Fruit fly (Drosophila melanogaster): ENCODE results near the gene CG4496.

Gene CG4496

dm6 chr2L:7154861-7155594 is 34.8 kb downstream of the CG4496 start (continued):
- TF ChIP-seq hkb (optimal IDR thresholded peaks at IDR 0.05) = no peak
- 0 out of 2 replicates have a peak, but pooled peaks have one; percentile 43 for TF ChIP-seq hkb (GFP tag; IDR thresholded peaks at IDR 0.05)
- TF ChIP-seq tap (tag; optimal IDR thresholded peaks at IDR 0.05) = peak; percentile 30
- peak; percentile 49 for TF ChIP-seq phol (tag; optimal IDR thresholded peaks at IDR 0.05)
- TF ChIP-seq Hsf (GFP tag; optimal IDR thresholded peaks at IDR 0.05) = peak; percentile 27
- 0 out of 3 replicates have a peak, but pooled peaks have one; percentile 43 for TF ChIP-seq CG34422 (GFP tag; IDR thresholded peaks at IDR 0.05)
- TF ChIP-seq CG17829 (tag; optimal IDR thresholded peaks at IDR 0.05) = no peak
- TF ChIP-seq tup (GFP tag; optimal IDR thresholded peaks at IDR 0.05) = no peak
- TF ChIP-seq CG4854 (GFP tag; optimal IDR thresholded peaks at IDR 0.05) = no peak
- TF ChIP-seq Eip74EF (GFP tag; optimal IDR thresholded peaks at IDR 0.05) = no peak
- TF ChIP-seq CG18599 (GFP tag; optimal IDR thresholded peaks at IDR 0.05) = peak; percentile 23
- peak; percentile 63 for TF ChIP-seq CG11504 (tag; optimal IDR thresholded peaks at IDR 0.05)
- peak; percentile 45 for TF ChIP-seq Sox102F (GFP tag; optimal IDR thresholded peaks at IDR 0.05)
- peak; percentile 72 for TF ChIP-seq sug (tag; optimal IDR thresholded peaks at IDR 0.05)
- TF ChIP-seq grau (tag; optimal IDR thresholded peaks at IDR 0.05) = peak; percentile 20
- TF ChIP-seq bsh (GFP tag; optimal IDR thresholded peaks at IDR 0.05) = peak in 1 of 2 experiments; percentile 52
- no peak for TF ChIP-seq CG7556 (GFP tag; optimal IDR thresholded peaks at IDR 0.05)
- TF ChIP-seq CG18619 (GFP tag; optimal IDR thresholded peaks at IDR 0.05) = peak; percentile 9
- peak; percentile 75 for TF ChIP-seq CG1603 (tag; optimal IDR thresholded peaks at IDR 0.05)
- peak; percentile 1 for TF ChIP-seq CG1529 (GFP tag; optimal IDR thresholded peaks at IDR 0.05)
- no peak for TF ChIP-seq CG10274 (GFP tag; optimal IDR thresholded peaks at IDR 0.05)
- no peak for TF ChIP-seq CG12299 (tag; optimal IDR thresholded peaks at IDR 0.05)
- no peak for TF ChIP-seq unc-4 (GFP tag; IDR thresholded peaks at IDR 0.05; ENCODE audit: partially characterized antibody)
- peak; percentile 44 for TF ChIP-seq CG12769 (tag; optimal IDR thresholded peaks at IDR 0.05)
- peak; percentile 20 for TF ChIP-seq PHDP (tag; optimal IDR thresholded peaks at IDR 0.05)
- peak in 1 of 2 experiments; percentile 53 for TF ChIP-seq Hr51 (GFP tag; optimal IDR thresholded peaks at IDR 0.05)
- no peak for TF ChIP-seq Neu2 (GFP tag; optimal IDR thresholded peaks at IDR 0.05; ENCODE audit: borderline replicate concordance)
- no peak for TF ChIP-seq chn (GFP tag; optimal IDR thresholded peaks at IDR 0.05)
- TF ChIP-seq Blimp-1 (GFP tag; optimal IDR thresholded peaks at IDR 0.05) = peak; percentile 76
- TF ChIP-seq CG4424 (GFP tag; optimal IDR thresholded peaks at IDR 0.05) = peak; percentile 21
- peak; percentile 37 for TF ChIP-seq Oli (tag; optimal IDR thresholded peaks at IDR 0.05)
- TF ChIP-seq lilli (GFP tag; optimal IDR thresholded peaks at IDR 0.05) = peak; percentile 22
- peak; percentile 0 for TF ChIP-seq ems (GFP tag; optimal IDR thresholded peaks at IDR 0.05)
- no peak for TF ChIP-seq croc (GFP tag; conservative IDR thresholded peaks at IDR 0.05)
- no peak for TF ChIP-seq CG7987 (GFP tag; optimal IDR thresholded peaks at IDR 0.05)
- peak; percentile 19 for TF ChIP-seq pnt (GFP tag; optimal IDR thresholded peaks at IDR 0.05)
- TF ChIP-seq CG11456 (GFP tag; IDR thresholded peaks at IDR 0.05) = peak; percentile 54; the same call in 1 of the 3 replicates
- TF ChIP-seq Xrp1 (GFP tag; IDR thresholded peaks at IDR 0.05) = peak; percentile 33; the same call in 1 of the 2 replicates
- no peak for TF ChIP-seq CG8944 (GFP tag; optimal IDR thresholded peaks at IDR 0.05)
- TF ChIP-seq CG17359 (tag; optimal IDR thresholded peaks at IDR 0.05) = peak; percentile 23
- TF ChIP-seq CG4820 (GFP tag; optimal IDR thresholded peaks at IDR 0.05) = peak; percentile 44
- no peak for TF ChIP-seq CG10565 (GFP tag; optimal IDR thresholded peaks at IDR 0.05)
- peak; percentile 8 for TF ChIP-seq Mes4 (GFP tag; optimal IDR thresholded peaks at IDR 0.05)
- TF ChIP-seq grn (GFP tag; optimal IDR thresholded peaks at IDR 0.05) = no peak
- TF ChIP-seq CG5245 (GFP tag; optimal IDR thresholded peaks at IDR 0.05) = peak; percentile 25
- peak; percentile 1 for TF ChIP-seq CG33213 (GFP tag; optimal IDR thresholded peaks at IDR 0.05)
- no peak for TF ChIP-seq amos (GFP tag; IDR thresholded peaks at IDR 0.05; ENCODE audit: partially characterized antibody)
- no peak for TF ChIP-seq Rx (GFP tag; IDR thresholded peaks at IDR 0.05)

Data from whole organism, embryonic.